Worm (Caenorhabditis elegans): ENCODE results near the gene R06F6.8.

Gene R06F6.8

DNA sequence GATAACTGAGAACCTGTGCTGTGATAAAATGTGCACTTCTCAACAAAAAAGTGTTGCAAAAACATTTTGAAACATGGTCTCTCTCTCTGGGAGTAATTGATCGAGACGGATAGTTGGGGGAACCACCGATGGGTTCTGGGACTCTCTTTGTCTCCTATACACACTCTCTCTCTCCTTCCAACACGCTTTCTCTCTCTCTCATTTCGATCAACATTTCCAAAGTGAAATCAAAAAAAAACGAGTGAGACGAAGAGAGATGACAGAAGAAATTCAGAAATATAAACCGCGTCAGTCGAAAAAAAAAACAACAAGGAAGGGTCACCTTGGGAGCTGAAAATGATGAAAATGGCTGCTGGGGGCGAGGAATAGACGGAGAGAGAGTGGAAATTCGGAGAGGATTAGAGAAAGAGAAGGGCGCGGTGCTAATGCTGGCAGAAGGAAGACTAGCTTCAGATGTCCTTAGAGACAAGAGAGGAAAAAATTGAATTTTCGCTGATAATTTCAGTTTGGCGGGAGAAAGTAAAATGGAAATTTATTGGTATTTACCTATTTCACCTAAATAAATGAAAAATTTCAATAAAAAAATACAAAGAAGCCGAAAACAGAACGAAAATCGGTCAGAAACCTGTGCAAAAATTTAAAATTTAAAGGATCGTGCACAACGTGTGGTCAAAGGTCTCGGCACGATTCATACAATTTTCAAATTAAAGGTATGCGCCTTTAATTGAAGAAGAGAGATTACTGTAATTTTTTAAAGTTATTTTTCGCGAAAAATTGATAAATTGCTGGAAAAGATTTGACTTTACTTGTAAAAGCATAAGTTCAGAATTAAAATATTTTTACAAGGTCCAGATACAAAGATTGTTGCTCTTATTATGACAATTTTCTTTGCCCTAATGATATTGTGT is 43.2 kb upstream of the R06F6.8 start:
- peak; percentile 1 for TF ChIP-seq hlh-1 (tag; optimal IDR thresholded peaks at IDR 0.05)
- no peak for TF ChIP-seq lin-32 (GFP tag; optimal IDR thresholded peaks at IDR 0.05)

DNA sequence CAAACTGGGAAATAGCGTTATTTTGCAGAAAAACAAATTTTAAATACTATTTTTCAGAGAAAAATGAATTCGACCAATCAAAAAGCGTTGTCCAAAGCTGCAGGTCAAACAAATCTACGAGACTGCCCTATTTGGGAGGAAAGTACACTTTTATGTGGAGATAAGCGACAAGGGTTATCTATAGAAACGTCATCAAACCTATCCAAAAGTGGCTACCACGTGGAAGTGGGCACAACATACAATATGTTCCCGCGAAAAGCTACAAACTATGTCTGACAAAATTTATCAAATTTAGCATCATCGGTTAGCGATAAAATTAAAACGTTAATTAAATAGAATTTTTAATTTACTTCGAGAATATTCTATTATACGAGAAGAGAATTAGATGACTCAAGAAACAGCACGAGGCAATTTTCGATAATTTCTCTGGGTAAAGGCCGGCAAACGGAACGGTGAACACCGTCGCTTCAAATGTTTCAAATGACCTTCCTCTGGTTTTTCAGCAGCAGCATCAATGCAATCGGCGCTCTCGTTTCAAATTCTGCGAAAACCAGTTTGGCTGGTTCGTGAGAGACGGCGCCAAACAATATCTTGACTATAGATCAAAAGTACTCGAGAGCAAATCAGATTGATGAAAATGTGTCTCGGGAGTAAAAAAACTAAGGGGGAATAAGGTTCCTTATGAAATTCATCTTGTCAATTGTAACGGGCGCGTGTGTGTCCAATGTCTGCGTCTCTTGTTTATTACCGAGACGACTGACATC is 42.1 kb upstream of the R06F6.8 start:
- TF ChIP-seq drap-1 (GFP tag; optimal IDR thresholded peaks at IDR 0.05) (no peak), lsy-2 (tag; optimal IDR thresholded peaks at IDR 0.05) (no peak), M03D4.4 (tag; optimal IDR thresholded peaks at IDR 0.05) (no peak), elt-3 (tag; optimal IDR thresholded peaks at IDR 0.05) (no peak), nhr-28 (tag; optimal IDR thresholded peaks at IDR 0.05) (no peak), unc-62 (GFP tag; optimal IDR thresholded peaks at IDR 0.05) (no peak), ztf-11 (tag; optimal IDR thresholded peaks at IDR 0.05) (no peak), hlh-1 (tag; optimal IDR thresholded peaks at IDR 0.05) (no peak), mab-5 (tag; optimal IDR thresholded peaks at IDR 0.05) (no peak), nhr-237 (tag; optimal IDR thresholded peaks at IDR 0.05) (no peak)

DNA sequence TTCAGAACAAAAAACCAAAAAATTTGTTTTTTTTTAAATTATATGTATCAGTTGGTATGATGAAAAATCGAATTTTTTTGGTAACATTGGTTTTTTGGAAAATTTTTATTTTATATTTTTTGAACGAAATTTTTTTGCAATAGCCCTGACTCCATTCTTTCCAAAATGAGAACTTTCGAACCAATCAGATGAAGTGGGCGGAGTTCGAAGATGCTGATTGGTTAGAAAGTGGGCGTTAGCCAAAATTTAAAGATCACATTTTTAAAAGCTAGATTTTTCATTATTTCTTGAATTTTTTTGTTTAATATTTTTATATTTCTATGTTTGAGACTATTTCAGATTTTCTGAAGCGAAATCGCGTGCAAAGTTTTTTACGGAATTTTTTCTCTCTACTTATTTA is 41.5 kb upstream of the R06F6.8 start:
- TF ChIP-seq ham-2 (GFP tag; optimal IDR thresholded peaks at IDR 0.05) (no peak), elt-3 (tag; optimal IDR thresholded peaks at IDR 0.05) (no peak), hlh-1 (tag; optimal IDR thresholded peaks at IDR 0.05) (no peak), nhr-12 (tag; optimal IDR thresholded peaks at IDR 0.05) (no peak), nhr-2 (tag; optimal IDR thresholded peaks at IDR 0.05) (no peak), blmp-1 (tag; optimal IDR thresholded peaks at IDR 0.05) (no peak), nhr-76 (tag; optimal IDR thresholded peaks at IDR 0.05) (no peak)

DNA sequence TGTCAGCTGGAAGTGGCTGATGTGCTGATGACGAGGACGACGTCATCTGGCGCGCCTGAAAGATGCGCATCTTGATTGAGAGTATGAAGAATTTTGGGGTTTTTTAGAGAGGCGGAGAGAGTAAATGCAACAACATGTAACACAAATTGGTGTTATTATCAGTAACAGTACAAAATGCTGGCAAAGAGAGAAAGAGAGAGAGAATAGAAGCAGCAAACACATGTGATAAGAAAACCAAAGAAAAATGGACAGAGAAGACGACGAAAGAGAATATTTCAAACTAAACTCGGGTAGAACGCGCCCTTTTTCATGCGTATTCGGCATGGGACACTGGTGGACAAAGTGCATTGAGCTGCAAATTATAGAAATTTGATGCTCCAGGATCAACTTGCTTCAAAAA is 41.1 kb upstream of the R06F6.8 start, which contains the start of gene M106.3:
Gene M106.3, minus strand, starts transcription at position 70 of the 400 bp plus-strand sequence.
- no peak for TF ChIP-seq unc-120 (tag; optimal IDR thresholded peaks at IDR 0.05; ENCODE audit: poor library complexity, severe bottlenecking)
- no peak for TF ChIP-seq elt-1 (tag; optimal IDR thresholded peaks at IDR 0.05; ENCODE audit: borderline replicate concordance, insufficient read depth)
- no peak for TF ChIP-seq ztf-11 (tag; optimal IDR thresholded peaks at IDR 0.05)
- no peak for TF ChIP-seq mep-1 (tag; optimal IDR thresholded peaks at IDR 0.05)
- TF ChIP-seq elt-3 (tag; optimal IDR thresholded peaks at IDR 0.05), result no peak
- no peak for TF ChIP-seq ces-1 (GFP tag; optimal IDR thresholded peaks at IDR 0.05)
- TF ChIP-seq mls-2 (tag; optimal IDR thresholded peaks at IDR 0.05), result no peak
- TF ChIP-seq flh-1 (GFP tag; optimal IDR thresholded peaks at IDR 0.05), result no peak
- no peak for TF ChIP-seq ceh-43 (GFP tag; optimal IDR thresholded peaks at IDR 0.05)
- TF ChIP-seq ceh-39 (tag; optimal IDR thresholded peaks at IDR 0.05), result no peak
- TF ChIP-seq nhr-12 (tag; optimal IDR thresholded peaks at IDR 0.05), result no peak
- no peak for TF ChIP-seq bed-3 (GFP tag; optimal IDR thresholded peaks at IDR 0.05)
- no peak for TF ChIP-seq zip-8 (tag; optimal IDR thresholded peaks at IDR 0.05)
- TF ChIP-seq ham-2 (GFP tag; optimal IDR thresholded peaks at IDR 0.05), result no peak
- no peak for TF ChIP-seq nhr-28 (tag; optimal IDR thresholded peaks at IDR 0.05)
- TF ChIP-seq drap-1 (GFP tag; optimal IDR thresholded peaks at IDR 0.05), result no peak
- no peak for TF ChIP-seq M03D4.4 (tag; optimal IDR thresholded peaks at IDR 0.05)
- TF ChIP-seq tbx-8 (GFP tag; optimal IDR thresholded peaks at IDR 0.05), result no peak

DNA sequence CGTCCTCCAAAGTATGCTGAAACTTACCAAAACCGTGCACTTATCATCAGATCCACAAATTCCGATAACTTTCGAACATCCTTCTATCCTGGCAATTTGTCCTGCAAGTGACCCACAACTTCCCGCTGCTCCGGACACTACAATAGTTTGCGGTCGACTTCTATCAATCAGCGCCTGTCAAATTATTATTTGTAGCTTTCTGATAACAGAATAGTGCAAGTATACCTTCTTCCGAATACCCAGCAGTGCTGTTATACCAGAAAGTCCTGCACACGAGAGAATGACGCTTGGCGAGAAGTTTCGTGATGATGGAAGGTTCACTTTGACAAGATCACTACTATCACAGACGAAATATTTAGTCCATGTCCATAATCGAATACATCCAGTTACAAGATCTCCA is 39.6 kb upstream of the R06F6.8 start:
- TF ChIP-seq ces-1 (GFP tag; optimal IDR thresholded peaks at IDR 0.05), result no peak
- no peak for TF ChIP-seq lin-13 (tag; optimal IDR thresholded peaks at IDR 0.05)
- TF ChIP-seq unc-62 (GFP tag; optimal IDR thresholded peaks at IDR 0.05), result no peak
- TF ChIP-seq ceh-39 (tag; optimal IDR thresholded peaks at IDR 0.05), result no peak
- TF ChIP-seq mls-2 (tag; optimal IDR thresholded peaks at IDR 0.05), result no peak
- TF ChIP-seq tbx-8 (GFP tag; optimal IDR thresholded peaks at IDR 0.05), result no peak

Measured in whole organism, mixed stage, embryonic.